Fruit fly (Drosophila melanogaster) whole organism, prepupa: ENCODE measurements around the gene Hs2st.

ENCODE experiments used
- CG11902 ChIP-seq: fragments of 200-800 bp; sonication (Bioruptor generic); optimal IDR thresholded peaks from 3 replicates; lab custom pipeline; 2016; ENCODE audit warnings: missing biosample characterization, missing genetic modification characterization
- CG3032 ChIP-seq: fragments of 200-800 bp; optimal IDR thresholded peaks from 2 replicates; lab custom pipeline; 2019; ENCODE audit warnings: missing biosample characterization, mild to moderate bottlenecking, missing genetic modification characterization, moderate library complexity
- CG34406 ChIP-seq: fragments of 200-800 bp; sonication (Bioruptor generic); optimal IDR thresholded peaks from 3 replicates; lab custom pipeline; 2016; ENCODE audit warnings: missing biosample characterization, missing genetic modification characterization
- CG4318 ChIP-seq: fragments of 200-800 bp; sonication (Bioruptor generic); optimal IDR thresholded peaks from 3 replicates; lab custom pipeline; 2017; ENCODE audit warnings: missing biosample characterization, mild to moderate bottlenecking, missing genetic modification characterization
- CG6163 ChIP-seq: fragments of 200-800 bp; sonication (Bioruptor generic); IDR thresholded peaks from 3 replicates; pipeline ENCODE4 v1.3.6; 2022; ENCODE audit warnings: missing biosample characterization, missing genetic modification characterization
- CG8632 ChIP-seq: fragments of 200-800 bp; sonication (Bioruptor generic); optimal IDR thresholded peaks from 3 replicates; lab custom pipeline; 2016; ENCODE audit warnings: missing biosample characterization, missing genetic modification characterization
- Eip78C ChIP-seq: fragments of 200-800 bp; sonication (Bioruptor generic); peaks from one replicate; lab custom pipeline; 2016; ENCODE audit warnings: missing biosample characterization, missing genetic modification characterization
- Gug ChIP-seq: fragments of 200-800 bp; sonication (Bioruptor generic); IDR thresholded peaks from 2 replicates; pipeline ENCODE4 v1.3.6; 2022; ENCODE audit warnings: missing biosample characterization, missing genetic modification characterization
- Met ChIP-seq: fragments of 200-800 bp; sonication (Bioruptor generic); optimal IDR thresholded peaks from 3 replicates; lab custom pipeline; 2016; ENCODE audit warnings: missing biosample characterization, missing genetic modification characterization
- Sox15 ChIP-seq: fragments of 200-800 bp; sonication (Bioruptor generic); optimal IDR thresholded peaks from 3 replicates; lab custom pipeline; 2016; ENCODE audit warnings: missing biosample characterization, missing genetic modification characterization
- cyc ChIP-seq: fragments of 200-800 bp; sonication (Bioruptor generic); optimal IDR thresholded peaks from 3 replicates; lab custom pipeline; 2016; ENCODE audit warnings: missing biosample characterization, missing genetic modification characterization
- net ChIP-seq: fragments of 200-800 bp; sonication (Bioruptor generic); optimal IDR thresholded peaks from 3 replicates; lab custom pipeline; 2016; ENCODE audit warnings: missing biosample characterization, missing genetic modification characterization

dm6 chr2L:19415859-19416258, 28.7 kb downstream of the Hs2st start:
- no peak for TF ChIP-seq Gug (GFP tag; lab: Robert Waterston, UW)
- TF ChIP-seq Sox15 (GFP tag; lab: Kevin White, UChicago): no peak
- no peak for TF ChIP-seq CG4318
- TF ChIP-seq cyc (GFP tag; lab: Kevin White, UChicago): no peak
- peak; percentile 17 for TF ChIP-seq Eip78C (GFP tag; lab: Kevin White, UChicago)
- no peak for TF ChIP-seq CG11902 (GFP tag; lab: Kevin White, UChicago)
- TF ChIP-seq CG3032 (tag; lab: Kevin White, UChicago): no peak
- TF ChIP-seq CG34406 (GFP tag; lab: Kevin White, UChicago): no peak
- no peak for TF ChIP-seq Met (GFP tag; lab: Kevin White, UChicago)
- no peak for TF ChIP-seq CG8632 (GFP tag; lab: Kevin White, UChicago)
- TF ChIP-seq CG6163 (GFP tag; lab: Robert Waterston, UW): no peak
- TF ChIP-seq net (GFP tag; lab: Kevin White, UChicago): no peak
